Worm (Caenorhabditis elegans) whole organism, L4 larva: ENCODE results near the gene T05C3.2.

Experiments used
- ceh-28 ChIP-seq: fragments of 150-350 bp; optimal IDR thresholded peaks from 2 replicates; lab custom pipeline; 2014; ENCODE audit warnings: missing biosample characterization, missing genetic modification reagents, missing genetic modification characterization
- ceh-32 ChIP-seq: sonication (generic microtip); optimal IDR thresholded peaks from 2 replicates; lab custom pipeline; 2016; ENCODE audit warnings: mild to moderate bottlenecking, missing genetic modification characterization, missing compliant biosample characterization; ENCODE audit not compliant: poor library complexity
- dpl-1 ChIP-seq: fragments of 150-350 bp; optimal IDR thresholded peaks from 2 replicates; lab custom pipeline; 2014; ENCODE audit warnings: missing biosample characterization, missing genetic modification reagents, missing genetic modification characterization
- lin-13 ChIP-seq: fragments of 150-350 bp; optimal IDR thresholded peaks from 2 replicates; lab custom pipeline; 2014; ENCODE audit warnings: missing biosample characterization, missing genetic modification reagents, missing genetic modification characterization
- lsy-2 ChIP-seq, 2 experiments: fragments of 150-350 bp in 1 of 2; sonication (generic microtip) in 1 of 2; optimal IDR thresholded peaks; 2 replicates each; lab custom pipeline; 2014 to 2017; ENCODE audit warnings: missing biosample characterization in 2 of 2, missing genetic modification characterization in 2 of 2
- nhr-10 ChIP-seq: fragments of 150-350 bp; optimal IDR thresholded peaks from 2 replicates; lab custom pipeline; 2014; ENCODE audit warnings: missing biosample characterization, missing genetic modification characterization
- nhr-111 ChIP-seq: fragments of 200-800 bp; sonication (Bioruptor generic); optimal IDR thresholded peaks from 2 replicates; lab custom pipeline; 2018; ENCODE audit warnings: mild to moderate bottlenecking, missing genetic modification characterization, missing compliant biosample characterization
- nhr-25 ChIP-seq: sonication (generic microtip); optimal IDR thresholded peaks from 2 replicates; lab custom pipeline; 2017; ENCODE audit warnings: missing genetic modification characterization, mild to moderate bottlenecking, missing compliant biosample characterization, antibody characterized with exemption, moderate library complexity, borderline replicate concordance; ENCODE audit not compliant: insufficient read depth
- rbr-2 ChIP-seq: sonication (generic microtip); optimal IDR thresholded peaks from 2 replicates; lab custom pipeline; 2016; ENCODE audit warnings: missing genotype, missing genetic modification characterization, missing compliant biosample characterization
- vab-7 ChIP-seq: fragments of 200-800 bp; sonication (Bioruptor generic); IDR thresholded peaks from 2 replicates; pipeline ENCODE4 v1.3.6; 2022; ENCODE audit warnings: missing genetic modification reagents, missing genetic modification characterization, missing compliant biosample characterization
- zip-2 ChIP-seq: fragments of 150-350 bp; optimal IDR thresholded peaks from 2 replicates; lab custom pipeline; 2014; ENCODE audit warnings: missing biosample characterization, missing genetic modification characterization
- ztf-11 ChIP-seq: fragments of 150-350 bp; optimal IDR thresholded peaks from 2 replicates; lab custom pipeline; 2014; ENCODE audit warnings: missing biosample characterization, missing genetic modification characterization

- TF ChIP-seq lsy-2 (tag; optimal IDR thresholded peaks at IDR 0.05; lab: Kevin White, UChicago) (no peak), ztf-11 (no peak), ceh-28 (tag; lab: Kevin White, UChicago) (no peak), nhr-10 (no peak), zip-2 (tag; lab: Kevin White, UChicago) (no peak), nhr-111 (GFP tag; lab: Kevin White, UChicago) (no peak), dpl-1 (GFP tag; lab: Kevin White, UChicago) (no peak), lin-13 (GFP tag; lab: Kevin White, UChicago) (no peak), vab-7 (GFP tag; lab: Robert Waterston, UW) (no peak), ceh-32 (no peak), rbr-2 (tag; lab: Kevin White, UChicago) (no peak), nhr-25 (no peak)
Measured at ce11 chrV:5453615-5454014, 39.9 kb upstream of the T05C3.2 start, which contains the start of gene glc-3.
